Fruit fly (Drosophila melanogaster) whole organism, prepupa: ENCODE measurements around the gene CG45413.

Experiments used
- Blimp-1 ChIP-seq: fragments of 200-800 bp; sonication (Bioruptor generic); optimal IDR thresholded peaks from 3 replicates; lab custom pipeline; 2017; ENCODE audit warnings: missing biosample characterization, missing genetic modification characterization, mild to moderate bottlenecking, moderate library complexity, missing genetic modification reagents
- CG10631 ChIP-seq: fragments of 200-800 bp; sonication (Bioruptor generic); optimal IDR thresholded peaks from 2 replicates; lab custom pipeline; 2016; ENCODE audit warnings: missing biosample characterization, missing genetic modification characterization
- CG11294 ChIP-seq: fragments of 200-800 bp; sonication (Bioruptor generic); IDR thresholded peaks from 2 replicates; pipeline ENCODE4 v1.3.6; 2022; ENCODE audit warnings: missing biosample characterization, missing genetic modification characterization
- CG16779 ChIP-seq: fragments of 200-800 bp; sonication (Bioruptor generic); optimal IDR thresholded peaks from 3 replicates; lab custom pipeline; 2017; ENCODE audit warnings: missing biosample characterization, mild to moderate bottlenecking, missing genetic modification characterization
- CG3032 ChIP-seq: fragments of 200-800 bp; optimal IDR thresholded peaks from 2 replicates; lab custom pipeline; 2019; ENCODE audit warnings: missing biosample characterization, mild to moderate bottlenecking, missing genetic modification characterization, moderate library complexity
- CG31627 ChIP-seq: fragments of 200-800 bp; sonication (Bioruptor generic); optimal IDR thresholded peaks from 3 replicates; lab custom pipeline; 2016; ENCODE audit warnings: missing biosample characterization, missing genetic modification characterization
- CG34406 ChIP-seq: fragments of 200-800 bp; sonication (Bioruptor generic); optimal IDR thresholded peaks from 3 replicates; lab custom pipeline; 2016; ENCODE audit warnings: missing biosample characterization, missing genetic modification characterization
- CG3919 ChIP-seq: fragments of 200-800 bp; sonication (Bioruptor generic); optimal IDR thresholded peaks from 3 replicates; lab custom pipeline; 2016; ENCODE audit warnings: missing biosample characterization, missing genetic modification characterization
- CG4318 ChIP-seq: fragments of 200-800 bp; sonication (Bioruptor generic); optimal IDR thresholded peaks from 3 replicates; lab custom pipeline; 2017; ENCODE audit warnings: missing biosample characterization, mild to moderate bottlenecking, missing genetic modification characterization
- CG6163 ChIP-seq: fragments of 200-800 bp; sonication (Bioruptor generic); IDR thresholded peaks from 3 replicates; pipeline ENCODE4 v1.3.6; 2022; ENCODE audit warnings: missing biosample characterization, missing genetic modification characterization
- CG6792 ChIP-seq: fragments of 200-800 bp; sonication (Bioruptor generic); optimal IDR thresholded peaks from 3 replicates; lab custom pipeline; 2016; ENCODE audit warnings: missing biosample characterization, missing genetic modification characterization
- Eip75B ChIP-seq: fragments of 200-800 bp; sonication (Bioruptor generic); optimal IDR thresholded peaks from 3 replicates; lab custom pipeline; 2016; ENCODE audit warnings: missing biosample characterization, missing genetic modification characterization
- Eip78C ChIP-seq: fragments of 200-800 bp; sonication (Bioruptor generic); peaks from one replicate; lab custom pipeline; 2016; ENCODE audit warnings: missing biosample characterization, missing genetic modification characterization
- Eip93F ChIP-seq: fragments of 200-800 bp; sonication (Bioruptor generic); optimal IDR thresholded peaks from 2 replicates; lab custom pipeline; 2016; ENCODE audit warnings: missing biosample characterization, mild to moderate bottlenecking, missing genetic modification characterization
- Gug ChIP-seq: fragments of 200-800 bp; sonication (Bioruptor generic); IDR thresholded peaks from 2 replicates; pipeline ENCODE4 v1.3.6; 2022; ENCODE audit warnings: missing biosample characterization, missing genetic modification characterization
- Lpt ChIP-seq: fragments of 200-800 bp; sonication (Bioruptor generic); optimal IDR thresholded peaks from 3 replicates; lab custom pipeline; 2016; ENCODE audit warnings: missing biosample characterization, missing genetic modification characterization
- Met ChIP-seq: fragments of 200-800 bp; sonication (Bioruptor generic); optimal IDR thresholded peaks from 3 replicates; lab custom pipeline; 2016; ENCODE audit warnings: missing biosample characterization, missing genetic modification characterization
- OdsH ChIP-seq: fragments of 200-800 bp; sonication (Bioruptor generic); optimal IDR thresholded peaks from 3 replicates; lab custom pipeline; 2016; ENCODE audit warnings: missing biosample characterization, missing genetic modification characterization
- Smox ChIP-seq: fragments of 200-800 bp; sonication (Bioruptor generic); optimal IDR thresholded peaks from 3 replicates; lab custom pipeline; 2016; ENCODE audit warnings: missing biosample characterization, missing genetic modification characterization
- Sox14 ChIP-seq: fragments of 200-800 bp; sonication (Bioruptor generic); optimal IDR thresholded peaks from 3 replicates; lab custom pipeline; 2016; ENCODE audit warnings: missing biosample characterization, missing genetic modification characterization
- achi ChIP-seq: fragments of 200-800 bp; sonication (Bioruptor generic); optimal IDR thresholded peaks from 3 replicates; lab custom pipeline; 2016; ENCODE audit warnings: missing biosample characterization, missing genetic modification characterization
- esn ChIP-seq: fragments of 200-800 bp; sonication (Bioruptor generic); optimal IDR thresholded peaks from 2 replicates; lab custom pipeline; 2016; ENCODE audit warnings: missing biosample characterization, mild to moderate bottlenecking, missing genetic modification characterization, moderate library complexity
- fkh ChIP-seq: fragments of 200-800 bp; sonication (Bioruptor generic); optimal IDR thresholded peaks from 3 replicates; lab custom pipeline; 2017; ENCODE audit warnings: missing biosample characterization, mild to moderate bottlenecking, missing genetic modification characterization, moderate library complexity
- lz ChIP-seq: fragments of 200-800 bp; sonication (Bioruptor generic); optimal IDR thresholded peaks from 3 replicates; lab custom pipeline; 2016; ENCODE audit warnings: missing biosample characterization, missing genetic modification characterization
- net ChIP-seq: fragments of 200-800 bp; sonication (Bioruptor generic); optimal IDR thresholded peaks from 3 replicates; lab custom pipeline; 2016; ENCODE audit warnings: missing biosample characterization, missing genetic modification characterization
- salr ChIP-seq, 2 experiments: fragments of 200-800 bp; sonication (Bioruptor generic); optimal IDR thresholded peaks; 3 replicates each; lab custom pipeline; 2016 to 2018; ENCODE audit warnings: missing biosample characterization in 2 of 2, missing genetic modification characterization in 2 of 2, mild to moderate bottlenecking in 1 of 2
- ss ChIP-seq, 2 experiments: fragments of 200-800 bp; sonication (Bioruptor generic); optimal IDR thresholded peaks; 2 replicates in 1 of 2; 3 replicates in 1 of 2; lab custom pipeline; 2017 to 2018; ENCODE audit warnings: mild to moderate bottlenecking in 2 of 2, missing biosample characterization in 2 of 2, missing genetic modification characterization in 2 of 2, moderate library complexity in 1 of 2
- svp ChIP-seq: fragments of 200-800 bp; sonication (Bioruptor generic); peaks from one replicate; lab custom pipeline; 2016; ENCODE audit warnings: missing biosample characterization, missing genetic modification characterization
- topi ChIP-seq: fragments of 200-800 bp; sonication (Bioruptor generic); optimal IDR thresholded peaks from 3 replicates; lab custom pipeline; 2016; ENCODE audit warnings: missing biosample characterization, missing genetic modification characterization
- vri ChIP-seq: fragments of 200-800 bp; sonication (Bioruptor generic); optimal IDR thresholded peaks from 3 replicates; lab custom pipeline; 2016; ENCODE audit warnings: missing biosample characterization, mild to moderate bottlenecking, missing genetic modification characterization

Gene CG45413

dm6 chr3L:6963792-6964487 lies 32.2 kb upstream of the CG45413 start (continued):
- TF ChIP-seq salr (GFP tag; optimal IDR thresholded peaks at IDR 0.05; lab: Kevin White, UChicago) (peak; percentile 65 to 67), CG6792 (GFP tag; lab: Kevin White, UChicago) (peak; percentile 70), ss (GFP tag; optimal IDR thresholded peaks at IDR 0.05; lab: Kevin White, UChicago) (peak; percentile 77 to 89), Met (GFP tag; lab: Kevin White, UChicago) (peak; percentile 78), Gug (GFP tag; lab: Robert Waterston, UW) (peak; percentile 38; the same call in 1 of the 2 replicates), Lpt (GFP tag; lab: Kevin White, UChicago) (peak; percentile 69), CG4318 (peak; percentile 64), lz (peak; percentile 41), topi (peak; percentile 61), CG10631 (GFP tag; lab: Kevin White, UChicago) (peak; percentile 80), fkh (GFP tag; lab: Kevin White, UChicago) (peak; percentile 58), esn (GFP tag; lab: Kevin White, UChicago) (peak; percentile 70), vri (GFP tag; lab: Kevin White, UChicago) (peak; percentile 59), CG16779 (tag; lab: Kevin White, UChicago) (peak; percentile 30), CG3032 (tag; lab: Kevin White, UChicago) (peak; percentile 80), achi (peak; percentile 81), OdsH (GFP tag; lab: Kevin White, UChicago) (peak; percentile 83), Blimp-1 (GFP tag; lab: Kevin White, UChicago) (no peak), CG3919 (GFP tag; lab: Kevin White, UChicago) (peak; percentile 75), Smox (GFP tag; lab: Kevin White, UChicago) (peak; percentile 60), Sox14 (peak; percentile 82), CG31627 (GFP tag; lab: Kevin White, UChicago) (peak; percentile 61)

- TF ChIP-seq CG11294 (GFP tag; lab: Robert Waterston, UW) (no peak), Blimp-1 (GFP tag; lab: Kevin White, UChicago) (no peak), svp (GFP tag; lab: Kevin White, UChicago) (peak; percentile 15), CG34406 (GFP tag; lab: Kevin White, UChicago) (no peak)
- TF ChIP-seq, all 60 proteins: peak for 1
These were observed 31.4 kb upstream of the CG45413 start for dm6 chr3L:6963175-6963574.

dm6 chr3L:6961992-6962570 lies 30.3 kb upstream of the CG45413 start:
- 0 out of 3 replicates have a peak, but pooled peaks have one; percentile 8 for TF ChIP-seq CG6163 (GFP tag; lab: Robert Waterston, UW)
- TF ChIP-seq vri (GFP tag; lab: Kevin White, UChicago) = peak; percentile 80
- no peak for TF ChIP-seq Met (GFP tag; lab: Kevin White, UChicago)
- no peak for TF ChIP-seq net (GFP tag; lab: Kevin White, UChicago)

- no peak for TF ChIP-seq CG3032 (tag; lab: Kevin White, UChicago)
- TF ChIP-seq topi = no peak
- peak; percentile 93 for TF ChIP-seq fkh (GFP tag; lab: Kevin White, UChicago)
- TF ChIP-seq Eip75B (GFP tag; lab: Kevin White, UChicago) = peak; percentile 3
- TF ChIP-seq Eip78C = peak; percentile 63
- TF ChIP-seq esn (GFP tag; lab: Kevin White, UChicago) = peak; percentile 20
- peak; percentile 24 for TF ChIP-seq Eip93F (GFP tag; lab: Kevin White, UChicago)
These were observed 26.1 kb upstream of the CG45413 start, which contains the start of the genes Uqcc1 and Surf1 for dm6 chr3L:6957753-6958420. TSS of gene Uqcc1 (minus strand) at chr3L:6958108. TSS of gene Surf1 (plus strand) at chr3L:6958346.
